Worm (Caenorhabditis elegans) whole organism, midembryonic: ENCODE measurements around the gene haf-2.

Source experiments
- cog-1 ChIP-seq: sonication (generic microtip); optimal IDR thresholded peaks from 2 replicates; lab custom pipeline; 2016; ENCODE audit warnings: missing genetic modification characterization, missing compliant biosample characterization
- klf-2 ChIP-seq: fragments of 200-800 bp; sonication (Bioruptor generic); conservative IDR thresholded peaks from 2 replicates; pipeline ENCODE4 v1.3.6; 2022; ENCODE audit warnings: missing genetic modification reagents, missing genetic modification characterization, missing compliant biosample characterization
- med-1 ChIP-seq: sonication (generic microtip); optimal IDR thresholded peaks from 2 replicates; lab custom pipeline; 2017; ENCODE audit warnings: missing genetic modification characterization, mild to moderate bottlenecking, missing compliant biosample characterization, antibody characterized with exemption, missing genetic modification reagents; ENCODE audit not compliant: insufficient read depth
- ref-1 ChIP-seq: fragments of 200-800 bp; sonication (Bioruptor generic); conservative IDR thresholded peaks from 2 replicates; pipeline ENCODE4 v1.3.6; 2022; ENCODE audit warnings: missing genetic modification reagents, missing genetic modification characterization, missing compliant biosample characterization

- TF ChIP-seq cog-1 (tag; lab: Kevin White, UChicago): no peak
- no peak for TF ChIP-seq klf-2 (GFP tag; lab: Robert Waterston, UW)
- no peak for TF ChIP-seq med-1 (GFP tag; lab: Kevin White, UChicago)
- no peak for TF ChIP-seq ref-1 (GFP tag; lab: Robert Waterston, UW)
These were observed 31.2 kb downstream of the haf-2 start for ce11 chrII:7325063-7325480.
